Fruit fly (Drosophila melanogaster) whole organism, embryonic: ENCODE data around the gene sob.
A peak's percentile ranks its signal among the peaks of the same experiment; 100 is the strongest.

Experiments used
- Antp ChIP-seq: fragments of 200-800 bp; sonication (Bioruptor generic); optimal IDR thresholded peaks from 3 replicates; lab custom pipeline; 2016; ENCODE audit warnings: missing biosample characterization, missing genetic modification characterization
- CG11456 ChIP-seq: fragments of 200-800 bp; sonication (Bioruptor generic); IDR thresholded peaks from 3 replicates; pipeline ENCODE4 v1.3.6; 2022; ENCODE audit warnings: missing biosample characterization, missing genetic modification characterization
- CG12391 ChIP-seq: fragments of 200-800 bp; sonication (Bioruptor generic); optimal IDR thresholded peaks from 3 replicates; lab custom pipeline; 2018; ENCODE audit warnings: missing biosample characterization, mild to moderate bottlenecking, missing genetic modification characterization, moderate library complexity
- CG12942 ChIP-seq: fragments of 200-800 bp; sonication (Bioruptor generic); optimal IDR thresholded peaks from 3 replicates; lab custom pipeline; 2016; ENCODE audit warnings: missing biosample characterization, missing genetic modification characterization
- CG14050 ChIP-seq: fragments of 200-800 bp; sonication (Bioruptor generic); IDR thresholded peaks from 3 replicates; pipeline ENCODE4 v1.3.6; 2022; ENCODE audit warnings: missing biosample characterization, missing genetic modification characterization
- CG15696 ChIP-seq: fragments of 200-800 bp; sonication (Bioruptor generic); optimal IDR thresholded peaks from 2 replicates; lab custom pipeline; 2019; ENCODE audit warnings: missing biosample characterization, mild to moderate bottlenecking, missing genetic modification characterization, moderate library complexity
- CG1602 ChIP-seq: fragments of 200-800 bp; sonication (Bioruptor generic); optimal IDR thresholded peaks from 3 replicates; lab custom pipeline; 2016; ENCODE audit warnings: missing biosample characterization, missing genetic modification characterization
- CG17359 ChIP-seq: fragments of 200-800 bp; sonication (Bioruptor generic); optimal IDR thresholded peaks from 3 replicates; lab custom pipeline; 2018; ENCODE audit warnings: missing biosample characterization, mild to moderate bottlenecking, missing genetic modification characterization, moderate library complexity
- CG17568 ChIP-seq: fragments of 200-800 bp; sonication (Bioruptor generic); optimal IDR thresholded peaks from 2 replicates; lab custom pipeline; 2018; ENCODE audit warnings: missing biosample characterization, mild to moderate bottlenecking, missing genetic modification characterization, moderate library complexity
- CG34422 ChIP-seq: fragments of 200-800 bp; sonication (Bioruptor generic); IDR thresholded peaks from 3 replicates; pipeline ENCODE4 v1.3.6; 2022; ENCODE audit warnings: missing biosample characterization, missing genetic modification characterization
- CG3726 ChIP-seq: fragments of 200-800 bp; sonication (Bioruptor generic); IDR thresholded peaks from 3 replicates; pipeline ENCODE4, ENCODE4 v1.3.6; 2022; ENCODE audit warnings: missing biosample characterization, missing genetic modification characterization
- CG6654 ChIP-seq: fragments of 200-800 bp; sonication (Bioruptor generic); optimal IDR thresholded peaks from 2 replicates; lab custom pipeline; 2017; ENCODE audit warnings: missing biosample characterization, mild to moderate bottlenecking, missing genetic modification characterization
- CG9727 ChIP-seq: fragments of 200-800 bp; sonication (Bioruptor generic); optimal IDR thresholded peaks from 3 replicates; lab custom pipeline; 2017; ENCODE audit warnings: missing biosample characterization, mild to moderate bottlenecking, missing genetic modification characterization
- Chrac-16 ChIP-seq: fragments of 200-800 bp; sonication (Bioruptor generic); optimal IDR thresholded peaks from 3 replicates; lab custom pipeline; 2016; ENCODE audit warnings: missing biosample characterization, missing genetic modification characterization
- CoRest ChIP-seq: fragments of 200-800 bp; sonication (Bioruptor generic); optimal IDR thresholded peaks from 3 replicates; lab custom pipeline; 2018; ENCODE audit warnings: missing biosample characterization, mild to moderate bottlenecking, missing genetic modification characterization, moderate library complexity
- D19A ChIP-seq: fragments of 200-800 bp; optimal IDR thresholded peaks from 3 replicates; lab custom pipeline; 2019; ENCODE audit warnings: missing biosample characterization, mild to moderate bottlenecking, missing genetic modification characterization, moderate library complexity
- Dbx ChIP-seq: fragments of 200-800 bp; sonication (Bioruptor generic); IDR thresholded peaks from 3 replicates; pipeline ENCODE4 v1.3.6; 2022; ENCODE audit warnings: missing biosample characterization, missing genetic modification characterization
- Dek ChIP-seq: fragments of 200-800 bp; sonication (Bioruptor generic); optimal IDR thresholded peaks from 3 replicates; lab custom pipeline; 2019; ENCODE audit warnings: missing biosample characterization, mild to moderate bottlenecking, missing genetic modification characterization, moderate library complexity
- Doc2 ChIP-seq: fragments of 200-800 bp; sonication (Bioruptor generic); IDR thresholded peaks from 2 replicates; pipeline ENCODE4 v1.3.6; 2022; ENCODE audit warnings: missing biosample characterization, missing genetic modification characterization
- Drgx ChIP-seq: fragments of 200-800 bp; sonication (Bioruptor generic); IDR thresholded peaks from 2 replicates; pipeline ENCODE4 v1.3.6; 2022; ENCODE audit warnings: missing biosample characterization, missing genetic modification characterization
- H2.0 ChIP-seq: fragments of 200-800 bp; sonication (Bioruptor generic); IDR thresholded peaks from 2 replicates; pipeline ENCODE4 v1.3.6; 2022; ENCODE audit warnings: missing biosample characterization, missing genetic modification characterization
- HLH3B ChIP-seq: fragments of 200-800 bp; sonication (Bioruptor generic); IDR thresholded peaks from 2 replicates; pipeline ENCODE4 v1.3.6; 2022; ENCODE audit warnings: missing biosample characterization, missing genetic modification characterization
- Hr39 ChIP-seq: fragments of >200 bp; optimal IDR thresholded peaks from 2 replicates; lab custom pipeline; 2017
- NfI ChIP-seq: fragments of 200-800 bp; sonication (Bioruptor generic); optimal IDR thresholded peaks from 3 replicates; lab custom pipeline; 2018; ENCODE audit warnings: missing biosample characterization, mild to moderate bottlenecking, missing genetic modification characterization, moderate library complexity
- PHDP ChIP-seq: fragments of 200-800 bp; sonication (Bioruptor generic); optimal IDR thresholded peaks from 3 replicates; lab custom pipeline; 2018; ENCODE audit warnings: missing biosample characterization, mild to moderate bottlenecking, missing genetic modification characterization, moderate library complexity
- Stat92E ChIP-seq, 3 experiments: fragments of >200 bp in 2 of 3; fragments of 200-800 bp in 1 of 3; sonication (Bioruptor generic) in 1 of 3; optimal IDR thresholded peaks; 2 replicates each; lab custom pipeline; 2017 to 2019; ENCODE audit warnings: missing biosample characterization in 3 of 3, missing genetic modification characterization in 3 of 3, mild to moderate bottlenecking in 1 of 3, moderate library complexity in 1 of 3
- Xrp1 ChIP-seq: fragments of 200-800 bp; sonication (Bioruptor generic); IDR thresholded peaks from 2 replicates; pipeline ENCODE4 v1.3.6; 2022; ENCODE audit warnings: missing biosample characterization, missing genetic modification characterization
- amos ChIP-seq: fragments of 200-800 bp; sonication (Bioruptor generic); IDR thresholded peaks from 2 replicates; pipeline ENCODE4 v1.3.6; 2022; ENCODE audit warnings: missing biosample characterization, missing genetic modification characterization; ENCODE audit not compliant: partially characterized antibody
- ase ChIP-seq: fragments of 200-800 bp; sonication (Bioruptor generic); IDR thresholded peaks from 3 replicates; pipeline ENCODE4 v1.3.6; 2022; ENCODE audit warnings: missing biosample characterization, missing genetic modification characterization
- bab2 ChIP-seq: fragments of 200-800 bp; sonication (Bioruptor generic); optimal IDR thresholded peaks from 2 replicates; lab custom pipeline; 2016; ENCODE audit warnings: missing biosample characterization, missing genetic modification characterization
- cato ChIP-seq: fragments of 200-800 bp; sonication (Bioruptor generic); optimal IDR thresholded peaks from 2 replicates; lab custom pipeline; 2016; ENCODE audit warnings: missing biosample characterization, missing genetic modification characterization, borderline replicate concordance
- ewg ChIP-seq: fragments of 200-800 bp; sonication (Bioruptor generic); optimal IDR thresholded peaks from 3 replicates; lab custom pipeline; 2017; ENCODE audit warnings: mild to moderate bottlenecking, missing biosample characterization, missing genetic modification reagents, missing genetic modification characterization
- fd3F ChIP-seq: fragments of 200-800 bp; sonication (Bioruptor generic); optimal IDR thresholded peaks from 2 replicates; lab custom pipeline; 2018; ENCODE audit warnings: missing biosample characterization, mild to moderate bottlenecking, missing genetic modification characterization, moderate library complexity
- gro ChIP-seq: fragments of 200-800 bp; sonication (Bioruptor generic); optimal IDR thresholded peaks from 2 replicates; lab custom pipeline; 2016; ENCODE audit warnings: missing biosample characterization, missing genetic modification characterization
- her ChIP-seq: fragments of 200-800 bp; sonication (Bioruptor generic); optimal IDR thresholded peaks from 2 replicates; lab custom pipeline; 2016; ENCODE audit warnings: missing biosample characterization, missing genetic modification characterization
- ind ChIP-seq: fragments of 200-800 bp; sonication (Bioruptor generic); optimal IDR thresholded peaks from 3 replicates; lab custom pipeline; 2016; ENCODE audit warnings: missing biosample characterization, missing genetic modification characterization
- klu ChIP-seq: fragments of 200-800 bp; sonication (Bioruptor generic); IDR thresholded peaks from 2 replicates; pipeline ENCODE4 v1.3.6; 2022; ENCODE audit warnings: missing biosample characterization, missing genetic modification characterization
- lbe ChIP-seq: fragments of 200-800 bp; sonication (Bioruptor generic); optimal IDR thresholded peaks from 2 replicates; lab custom pipeline; 2016; ENCODE audit warnings: missing biosample characterization, mild to moderate bottlenecking, missing genetic modification characterization
- lmd ChIP-seq: fragments of 200-800 bp; sonication (Bioruptor generic); IDR thresholded peaks from 2 replicates; pipeline ENCODE4 v1.3.6; 2022; ENCODE audit warnings: missing biosample characterization, missing genetic modification characterization
- lov ChIP-seq, 2 experiments: fragments of 200-800 bp in 1 of 2; fragments of >200 bp in 1 of 2; sonication (Bioruptor generic) in 1 of 2; IDR thresholded peaks in 1 of 2; optimal IDR thresholded peaks in 1 of 2; 2 replicates in 1 of 2; 3 replicates in 1 of 2; pipeline versions ENCODE4 v1.3.6 to Lab custom; 2017 to 2022; ENCODE audit warnings: missing biosample characterization in 1 of 2, missing genetic modification characterization in 1 of 2
- nom ChIP-seq: fragments of 200-800 bp; sonication (Bioruptor generic); optimal IDR thresholded peaks from 2 replicates; lab custom pipeline; 2017; ENCODE audit warnings: missing biosample characterization, missing genetic modification characterization, mild to moderate bottlenecking, moderate library complexity, missing genetic modification reagents
- p53 ChIP-seq: fragments of 200-800 bp; sonication (Bioruptor generic); optimal IDR thresholded peaks from 2 replicates; lab custom pipeline; 2016; ENCODE audit warnings: missing biosample characterization, missing genetic modification characterization
- seq ChIP-seq: fragments of 200-800 bp; sonication (Bioruptor generic); IDR thresholded peaks from 2 replicates; pipeline ENCODE4 v1.3.6; 2022; ENCODE audit warnings: missing biosample characterization, missing genetic modification characterization
- sqz ChIP-seq: fragments of 200-800 bp; sonication (Bioruptor generic); optimal IDR thresholded peaks from 3 replicates; lab custom pipeline; 2018; ENCODE audit warnings: missing biosample characterization, mild to moderate bottlenecking, missing genetic modification characterization
- tap ChIP-seq: fragments of 200-800 bp; optimal IDR thresholded peaks from 3 replicates; lab custom pipeline; 2019; ENCODE audit warnings: missing biosample characterization, mild to moderate bottlenecking, missing genetic modification characterization, moderate library complexity
- tup ChIP-seq: fragments of 200-800 bp; sonication (Bioruptor generic); optimal IDR thresholded peaks from 2 replicates; lab custom pipeline; 2016; ENCODE audit warnings: missing biosample characterization, mild to moderate bottlenecking, missing genetic modification characterization, moderate library complexity
- tx ChIP-seq: fragments of 200-800 bp; sonication (Bioruptor generic); optimal IDR thresholded peaks from 2 replicates; lab custom pipeline; 2016; ENCODE audit warnings: missing biosample characterization, missing genetic modification characterization
- unc-4 ChIP-seq: fragments of 200-800 bp; sonication (Bioruptor generic); IDR thresholded peaks from 2 replicates; pipeline ENCODE4 v1.3.6; 2022; ENCODE audit warnings: missing biosample characterization, missing genetic modification characterization; ENCODE audit not compliant: partially characterized antibody
- wor ChIP-seq: fragments of 200-800 bp; sonication (Bioruptor generic); IDR thresholded peaks from 2 replicates; pipeline ENCODE4 v1.3.6; 2022; ENCODE audit warnings: missing biosample characterization, missing genetic modification characterization

The sob gene

DNA sequence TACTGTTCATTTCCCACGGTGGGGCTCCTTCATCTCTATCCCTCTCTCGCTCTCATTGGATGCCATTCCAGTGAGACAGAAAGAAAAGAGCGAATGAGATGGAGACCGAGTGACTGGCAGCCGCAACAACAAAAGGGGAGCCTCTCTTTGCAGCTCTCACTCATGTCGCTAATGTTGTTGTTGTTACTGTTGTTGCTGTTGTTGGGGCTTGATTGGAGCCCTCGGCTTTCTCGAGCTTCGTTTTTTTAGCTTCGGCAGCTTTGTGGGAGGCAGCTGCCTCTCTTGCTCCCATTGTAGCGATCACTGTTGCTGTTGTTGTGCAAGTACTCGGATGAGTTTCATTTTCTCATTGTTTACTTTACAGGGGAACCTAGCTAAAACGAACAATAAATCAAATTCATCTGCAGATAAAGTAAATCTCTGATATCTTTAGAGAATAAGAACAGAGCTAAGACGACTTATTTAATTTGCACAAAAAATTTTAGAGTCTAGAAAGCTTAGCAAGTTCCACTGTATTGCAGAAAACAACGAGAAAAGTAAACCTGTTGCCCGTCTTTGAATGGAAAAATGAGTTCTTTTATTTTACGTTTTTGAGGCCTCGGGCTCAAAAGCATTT lies 46.2 kb downstream of the sob start (continued):
- peak; percentile 50 for TF ChIP-seq Chrac-16
- TF ChIP-seq cato (GFP tag; lab: Kevin White, UChicago) = peak; percentile 4
- no peak for TF ChIP-seq sqz (GFP tag; lab: Kevin White, UChicago)
- peak; percentile 65 for TF ChIP-seq PHDP (tag; lab: Kevin White, UChicago)
- peak; percentile 55 for TF ChIP-seq lbe (GFP tag; lab: Kevin White, UChicago)
- TF ChIP-seq NfI = peak; percentile 49
- TF ChIP-seq Dbx (GFP tag; lab: Robert Waterston, UW) = 0 out of 3 replicates have a peak, but pooled peaks have one; percentile 34
- peak; percentile 58; the same call in 1 of the 2 replicates for TF ChIP-seq H2.0 (GFP tag; lab: Robert Waterston, UW)
- TF ChIP-seq Stat92E (GFP tag; optimal IDR thresholded peaks at IDR 0.05; lab: Kevin White, UChicago) = no peak
- peak; percentile 56 for TF ChIP-seq Antp (GFP tag; lab: Kevin White, UChicago)
- peak; percentile 74 for TF ChIP-seq Xrp1 (GFP tag; lab: Robert Waterston, UW)
- no peak for TF ChIP-seq unc-4 (GFP tag; lab: Robert Waterston, UW)
- peak; percentile 13 for TF ChIP-seq CG17568
- TF ChIP-seq tx (GFP tag; lab: Kevin White, UChicago) = peak; percentile 6
- peak; percentile 37; the same call in 1 of the 3 replicates for TF ChIP-seq CG3726 (GFP tag; lab: Robert Waterston, UW)
- no peak for TF ChIP-seq CG6654 (GFP tag; lab: Kevin White, UChicago)
- TF ChIP-seq klu (GFP tag; lab: Robert Waterston, UW) = 0 out of 2 replicates have a peak, but pooled peaks have one; percentile 40
- TF ChIP-seq CG12942 (GFP tag; lab: Kevin White, UChicago) = peak; percentile 50
- peak; percentile 48 for TF ChIP-seq CG12391 (tag; lab: Kevin White, UChicago)
- peak; percentile 41; the same call in 1 of the 2 replicates for TF ChIP-seq seq (GFP tag; lab: Robert Waterston, UW)
- peak; percentile 38 for TF ChIP-seq nom
- TF ChIP-seq ewg (GFP tag; lab: Kevin White, UChicago) = peak; percentile 44
- TF ChIP-seq Drgx (GFP tag; lab: Robert Waterston, UW) = peak; percentile 85
- peak; percentile 2 for TF ChIP-seq CG15696 (tag; lab: Kevin White, UChicago)
- TF ChIP-seq her (GFP tag; lab: Kevin White, UChicago) = peak; percentile 35
- 0 out of 3 replicates have a peak, but pooled peaks have one; percentile 51 for TF ChIP-seq ase (GFP tag; lab: Robert Waterston, UW)
- TF ChIP-seq lov (optimal IDR thresholded peaks at IDR 0.05; lab: Kevin White, UChicago) = no peak
- peak; percentile 83; the same call in 2 of the 3 replicates for TF ChIP-seq lov (GFP tag; IDR thresholded peaks at IDR 0.05; lab: Robert Waterston, UW)
- peak; percentile 32 for TF ChIP-seq bab2 (GFP tag; lab: Kevin White, UChicago)
- TF ChIP-seq CG17359 (tag; lab: Kevin White, UChicago) = peak; percentile 64
- TF ChIP-seq CG14050 (GFP tag; lab: Robert Waterston, UW) = peak; percentile 28; the same call in 1 of the 3 replicates
- TF ChIP-seq Doc2 (GFP tag; lab: Robert Waterston, UW) = no peak
- peak; percentile 47 for TF ChIP-seq ind
- TF ChIP-seq D19A = peak; percentile 51
- TF ChIP-seq gro (GFP tag; lab: Kevin White, UChicago) = peak; percentile 28
- TF ChIP-seq p53 = no peak
- peak; percentile 11; the same call in 1 of the 3 replicates for TF ChIP-seq CG11456 (GFP tag; lab: Robert Waterston, UW)
- TF ChIP-seq lmd (GFP tag; lab: Robert Waterston, UW) = peak; percentile 66
- peak; percentile 20 for TF ChIP-seq Dek (tag; lab: Kevin White, UChicago)
- peak; percentile 39 for TF ChIP-seq CoRest
- peak; percentile 66 for TF ChIP-seq HLH3B (GFP tag; lab: Robert Waterston, UW)
- TF ChIP-seq Hr39 (lab: Kevin White, UChicago) = no peak
- TF ChIP-seq tup = no peak
- 0 out of 2 replicates have a peak, but pooled peaks have one; percentile 26 for TF ChIP-seq wor (GFP tag; lab: Robert Waterston, UW)
- no peak for TF ChIP-seq amos (GFP tag; lab: Robert Waterston, UW)
- TF ChIP-seq fd3F (GFP tag; lab: Kevin White, UChicago) = peak; percentile 14
- peak; percentile 33 for TF ChIP-seq tap (tag; lab: Kevin White, UChicago)
- TF ChIP-seq CG34422 = peak; percentile 54; the same call in 1 of the 3 replicates
- TF ChIP-seq CG1602 = peak; percentile 48
- peak; percentile 11 for TF ChIP-seq CG9727 (GFP tag; lab: Kevin White, UChicago)
